Fruit fly (Drosophila melanogaster): ENCODE data around the gene GckIII.

GckIII gene

dm6 chr3R:17065018-17065784 lies 20.1 kb upstream of the GckIII start (continued):
- TF ChIP-seq Hey (tag; optimal IDR thresholded peaks at IDR 0.05) (peak; percentile 76), exex (tag; optimal IDR thresholded peaks at IDR 0.05) (peak; percentile 72), CG2889 (GFP tag; IDR thresholded peaks at IDR 0.05) (peak; percentile 81), crc (GFP tag; optimal IDR thresholded peaks at IDR 0.05) (peak; percentile 84), ems (GFP tag; optimal IDR thresholded peaks at IDR 0.05) (peak; percentile 89), mam (GFP tag; optimal IDR thresholded peaks at IDR 0.05) (peak; percentile 91), tna (GFP tag; IDR thresholded peaks at IDR 0.05; ENCODE audit: partially characterized antibody) (no peak), CG8924 (tag; optimal IDR thresholded peaks at IDR 0.05) (peak; percentile 97), CG2678 (tag; optimal IDR thresholded peaks at IDR 0.05) (peak; percentile 97), dm (GFP tag; optimal IDR thresholded peaks at IDR 0.05) (peak; percentile 78), oc (tag; optimal IDR thresholded peaks at IDR 0.05) (peak; percentile 96), CG17612 (GFP tag; IDR thresholded peaks at IDR 0.05) (peak; percentile 59; the same call in 1 of the 2 replicates), CG9215 (GFP tag; IDR thresholded peaks at IDR 0.05) (peak; percentile 81), Dp (GFP tag; optimal IDR thresholded peaks at IDR 0.05) (no peak), CG12744 (GFP tag; optimal IDR thresholded peaks at IDR 0.05) (peak; percentile 89), CG30431 (GFP tag; optimal IDR thresholded peaks at IDR 0.05) (peak; percentile 82), Atf6 (GFP tag; IDR thresholded peaks at IDR 0.05) (peak; percentile 87), Hmr (GFP tag; optimal IDR thresholded peaks at IDR 0.05) (peak; percentile 93), ash1 (GFP tag; optimal IDR thresholded peaks at IDR 0.05) (peak; percentile 70), CG4854 (GFP tag; optimal IDR thresholded peaks at IDR 0.05) (peak; percentile 89), Rfx (GFP tag; IDR thresholded peaks at IDR 0.05) (peak; percentile 91), Neu2 (GFP tag; optimal IDR thresholded peaks at IDR 0.05; ENCODE audit: borderline replicate concordance) (peak; percentile 56), Atf3 (GFP tag; optimal IDR thresholded peaks at IDR 0.05) (peak; percentile 83), schlank (tag; optimal IDR thresholded peaks at IDR 0.05) (peak; percentile 81), sisA (GFP tag; IDR thresholded peaks at IDR 0.05) (peak; percentile 88), CG3407 (GFP tag; optimal IDR thresholded peaks at IDR 0.05) (peak; percentile 84), ham (GFP tag; IDR thresholded peaks at IDR 0.05) (no peak), z (GFP tag; IDR thresholded peaks at IDR 0.05) (0 out of 3 replicates have a peak, but pooled peaks have one; percentile 54), CG18262 (tag; optimal IDR thresholded peaks at IDR 0.05) (peak; percentile 97), CG7786 (GFP tag; optimal IDR thresholded peaks at IDR 0.05) (peak; percentile 92), Hr3 (GFP tag; optimal IDR thresholded peaks at IDR 0.05) (peak; percentile 95), Ada2b (GFP tag; IDR thresholded peaks at IDR 0.05) (peak; percentile 89), CG16815 (GFP tag; optimal IDR thresholded peaks at IDR 0.05) (peak; percentile 86), ftz-f1 (GFP tag; optimal IDR thresholded peaks at IDR 0.05) (peak; percentile 38), pita (GFP tag; optimal IDR thresholded peaks at IDR 0.05) (no peak), Hand (GFP tag; optimal IDR thresholded peaks at IDR 0.05) (peak; percentile 93), CG3838 (GFP tag; optimal IDR thresholded peaks at IDR 0.05) (peak; percentile 83), repo (GFP tag; optimal IDR thresholded peaks at IDR 0.05) (peak; percentile 57), Opbp (GFP tag; IDR thresholded peaks at IDR 0.05; ENCODE audit: partially characterized antibody) (0 out of 3 replicates have a peak, but pooled peaks have one; percentile 37), CrebB (tag; optimal IDR thresholded peaks at IDR 0.05) (peak; percentile 81), CG2129 (GFP tag; IDR thresholded peaks at IDR 0.05; ENCODE audit: partially characterized antibody) (no peak), lbe (GFP tag; optimal IDR thresholded peaks at IDR 0.05) (peak; percentile 96), CG12236 (GFP tag; optimal IDR thresholded peaks at IDR 0.05) (peak; percentile 84), CG15479 (GFP tag; optimal IDR thresholded peaks at IDR 0.05) (no peak), knrl (GFP tag; IDR thresholded peaks at IDR 0.05; ENCODE audit: partially characterized antibody) (no peak), CG7963 (GFP tag; IDR thresholded peaks at IDR 0.05; ENCODE audit: partially characterized antibody) (no peak), h (optimal IDR thresholded peaks at IDR 0.05) (no peak), CG1024 (GFP tag; IDR thresholded peaks at IDR 0.05) (no peak; the same call in none of the 2 replicates), HLH3B (GFP tag; IDR thresholded peaks at IDR 0.05) (peak; percentile 89)
